Worm (Caenorhabditis elegans): Measurements from ENCODE around the gene tag-30.

DNA sequence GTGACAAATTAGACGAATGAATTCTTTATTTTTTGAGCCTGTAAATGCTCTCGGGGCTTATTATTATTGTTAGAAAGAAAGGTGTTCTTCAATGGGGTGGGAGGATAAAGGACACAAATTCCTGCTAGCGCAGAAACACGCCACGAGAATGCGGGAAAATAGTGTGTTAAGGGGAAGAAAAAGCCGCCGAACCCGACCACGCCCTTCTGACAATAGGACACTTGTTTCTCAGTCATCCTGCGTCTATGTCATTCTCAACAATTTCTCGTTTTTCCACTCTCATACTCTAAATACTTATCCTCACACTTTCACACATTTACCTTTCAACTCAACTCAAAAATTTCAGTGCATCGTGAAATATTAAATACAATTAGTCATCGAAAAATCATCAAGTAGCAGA is 41.1 kb downstream of the tag-30 start, which contains the start of gene M117.1:
- TF ChIP-seq ama-1 (optimal IDR thresholded peaks at IDR 0.05), result no peak
- TF ChIP-seq ama-1 (GFP tag; optimal IDR thresholded peaks at IDR 0.05), result no peak
- no peak for TF ChIP-seq snpc-4 (GFP tag; optimal IDR thresholded peaks at IDR 0.05)
- no peak for TF ChIP-seq snpc-4 (tag; optimal IDR thresholded peaks at IDR 0.05)
- no peak for TF ChIP-seq hmg-20 (GFP tag; IDR thresholded peaks at IDR 0.05)
- no peak for TF ChIP-seq ets-4 (GFP tag; optimal IDR thresholded peaks at IDR 0.05)
- no peak for TF ChIP-seq Y56A3A.18 (GFP tag; IDR thresholded peaks at IDR 0.05)
- TF ChIP-seq lag-1 (GFP tag; IDR thresholded peaks at IDR 0.05), result no peak
- TF ChIP-seq pbrm-1 (GFP tag; IDR thresholded peaks at IDR 0.05), result no peak

Data from whole organism, young adult.